Fruit fly (Drosophila melanogaster): Measurements from ENCODE around the gene wrd.

DNA sequence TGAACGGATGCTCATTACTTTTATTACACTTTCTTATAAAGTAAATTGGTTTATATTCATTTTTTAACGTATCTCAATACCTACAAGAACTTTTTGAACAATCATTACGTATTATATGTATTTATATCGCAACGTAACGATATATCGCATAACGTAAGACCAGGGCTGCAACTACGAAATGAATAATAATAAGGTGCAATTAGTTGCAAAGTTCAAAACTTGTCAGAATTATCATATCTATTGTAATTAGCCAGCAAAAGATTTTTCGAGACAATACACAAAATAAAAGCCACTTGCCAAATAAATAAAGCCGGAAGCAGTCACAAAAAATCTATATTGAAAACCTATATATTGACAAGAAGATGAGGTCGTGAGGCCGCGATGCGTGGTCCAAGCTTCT, 47.7 kb downstream of the wrd start:
- no peak for TF ChIP-seq CG8478 (optimal IDR thresholded peaks at IDR 0.05)
- no peak for TF ChIP-seq Dll (optimal IDR thresholded peaks at IDR 0.05)
- no peak for TF ChIP-seq usp (GFP tag; optimal IDR thresholded peaks at IDR 0.05)
- TF ChIP-seq pan (optimal IDR thresholded peaks at IDR 0.05) = no peak
